Worm (Caenorhabditis elegans): ENCODE data around the gene nas-31.

ce11 chrV:10890980-10891379 is 30.7 kb downstream of the nas-31 start, which contains the start of gene F32D8.12:
- no peak for TF ChIP-seq sea-1 (GFP tag; conservative IDR thresholded peaks at IDR 0.05)
- no peak for TF ChIP-seq ama-1 (optimal IDR thresholded peaks at IDR 0.05)
- TF ChIP-seq pes-1 (GFP tag; IDR thresholded peaks at IDR 0.05): no peak
- no peak for TF ChIP-seq aly-1 (tag; optimal IDR thresholded peaks at IDR 0.05)
- TF ChIP-seq scrt-1 (GFP tag; IDR thresholded peaks at IDR 0.05): no peak
- no peak for TF ChIP-seq flt-1 (GFP tag; IDR thresholded peaks at IDR 0.05)
- no peak for TF ChIP-seq ets-7 (tag; optimal IDR thresholded peaks at IDR 0.05)
- TF ChIP-seq hmbx-1 (tag; optimal IDR thresholded peaks at IDR 0.05): no peak
- TF ChIP-seq ceh-36 (tag; optimal IDR thresholded peaks at IDR 0.05): no peak
- TF ChIP-seq ceh-13 (GFP tag; optimal IDR thresholded peaks at IDR 0.05): no peak
- no peak for TF ChIP-seq F13C5.2 (tag; optimal IDR thresholded peaks at IDR 0.05)
- TF ChIP-seq B0310.2 (tag; optimal IDR thresholded peaks at IDR 0.05): no peak
